Fruit fly (Drosophila melanogaster) whole organism, wandering third instar larva: ENCODE measurements around the gene Or67c.

Experiments used
- Abd-B ChIP-seq: fragments of >200 bp; optimal IDR thresholded peaks from 2 replicates; lab custom pipeline; 2017; ENCODE audit warnings: missing biosample characterization, missing genetic modification characterization
- CG32264 ChIP-seq: fragments of 200-800 bp; sonication (Bioruptor generic); optimal IDR thresholded peaks from 2 replicates; lab custom pipeline; 2016; ENCODE audit warnings: missing biosample characterization, missing genetic modification characterization
- CG9705 ChIP-seq: fragments of 200-800 bp; sonication (Bioruptor generic); optimal IDR thresholded peaks from 2 replicates; lab custom pipeline; 2018; ENCODE audit warnings: missing biosample characterization, mild to moderate bottlenecking, missing genetic modification characterization
- CrebA ChIP-seq: fragments of 200-800 bp; sonication (Bioruptor generic); optimal IDR thresholded peaks from 2 replicates; lab custom pipeline; 2016; ENCODE audit warnings: missing biosample characterization, mild to moderate bottlenecking, missing genetic modification characterization, borderline replicate concordance
- Dfd ChIP-seq: fragments of >200 bp; optimal IDR thresholded peaks from 2 replicates; lab custom pipeline; 2017; ENCODE audit warnings: missing biosample characterization, missing genetic modification characterization
- Dif ChIP-seq: fragments of 200-275, 200-300 bp; sonication (Bioruptor generic); optimal IDR thresholded peaks from 2 replicates; lab custom pipeline; 2018; ENCODE audit warnings: missing biosample characterization, missing genetic modification characterization; ENCODE audit not compliant: partially characterized antibody
- GATAd ChIP-seq: sonication (Bioruptor generic); optimal IDR thresholded peaks from 2 replicates; lab custom pipeline; 2016; ENCODE audit warnings: missing biosample characterization, missing genetic modification characterization
- HLH106 ChIP-seq: fragments of 200-800 bp; optimal IDR thresholded peaks from 3 replicates; lab custom pipeline; 2019; ENCODE audit warnings: missing biosample characterization, mild to moderate bottlenecking, missing genetic modification characterization, moderate library complexity
- Hnf4 ChIP-seq: fragments of 200-800 bp; sonication (Bioruptor generic); optimal IDR thresholded peaks from 2 replicates; lab custom pipeline; 2016; ENCODE audit warnings: missing biosample characterization, mild to moderate bottlenecking, missing genetic modification characterization
- Hr78 ChIP-seq: fragments of >200 bp; optimal IDR thresholded peaks from 2 replicates; lab custom pipeline; 2017; ENCODE audit warnings: missing biosample characterization, missing genetic modification characterization
- Hr83 ChIP-seq: fragments of 200-300 bp; sonication (Bioruptor generic); optimal IDR thresholded peaks from 2 replicates; lab custom pipeline; 2016; ENCODE audit warnings: missing biosample characterization, mild to moderate bottlenecking, missing genetic modification characterization, moderate library complexity; ENCODE audit not compliant: poor library complexity, severe bottlenecking
- Jra ChIP-seq: sonication (Bioruptor generic); optimal IDR thresholded peaks from 2 replicates; lab custom pipeline; 2016; ENCODE audit warnings: missing biosample characterization, missing genetic modification characterization
- Mio ChIP-seq: sonication (Bioruptor generic); optimal IDR thresholded peaks from 2 replicates; lab custom pipeline; 2016; ENCODE audit warnings: missing biosample characterization, missing genetic modification characterization
- Myc ChIP-seq: fragments of >200 bp; optimal IDR thresholded peaks from 2 replicates; lab custom pipeline; 2017
- N ChIP-seq: fragments of >200 bp; optimal IDR thresholded peaks from 2 replicates; lab custom pipeline; 2018; ENCODE audit warnings: missing biosample characterization, missing external identifiers, missing genetic modification characterization
- OdsH ChIP-seq: fragments of 200-800 bp; sonication (Bioruptor generic); optimal IDR thresholded peaks from 2 replicates; lab custom pipeline; 2016; ENCODE audit warnings: missing biosample characterization, mild to moderate bottlenecking, missing genetic modification characterization
- Rel ChIP-seq, 2 experiments: fragments of 200-800 bp; sonication (Bioruptor generic) in 1 of 2; optimal IDR thresholded peaks; 2 replicates in 1 of 2; 3 replicates in 1 of 2; lab custom pipeline; 2016 to 2019; ENCODE audit warnings: mild to moderate bottlenecking in 2 of 2, missing biosample characterization in 2 of 2, missing genetic modification characterization in 2 of 2, moderate library complexity in 1 of 2
- Vsx2 ChIP-seq: fragments of 200-300, 225-300 bp; sonication (Bioruptor generic); optimal IDR thresholded peaks from 2 replicates; lab custom pipeline; 2018; ENCODE audit warnings: missing biosample characterization, missing genetic modification characterization; ENCODE audit not compliant: partially characterized antibody
- brk ChIP-seq: fragments of 200-800 bp; sonication (Bioruptor generic); optimal IDR thresholded peaks from 2 replicates; lab custom pipeline; 2016; ENCODE audit warnings: missing biosample characterization, mild to moderate bottlenecking, missing genetic modification characterization
- dl ChIP-seq, 2 experiments: fragments of 175-275, 200-275 bp in 1 of 2; fragments of 200-275 bp in 1 of 2; sonication (Bioruptor generic); optimal IDR thresholded peaks; lab custom pipeline; 2018; ENCODE audit warnings: mild to moderate bottlenecking in 2 of 2, missing biosample characterization in 2 of 2, missing genetic modification characterization in 2 of 2, moderate library complexity in 2 of 2; ENCODE audit not compliant: partially characterized antibody in 2 of 2, insufficient read depth in 1 of 2
- dmrt93B ChIP-seq: fragments of 200-800 bp; sonication (Bioruptor generic); optimal IDR thresholded peaks from 2 replicates; lab custom pipeline; 2018; ENCODE audit warnings: missing biosample characterization, mild to moderate bottlenecking, missing genetic modification characterization
- dsf ChIP-seq: sonication (Bioruptor generic); optimal IDR thresholded peaks from 2 replicates; lab custom pipeline; 2016; ENCODE audit warnings: missing biosample characterization, missing genetic modification characterization, borderline replicate concordance
- ey ChIP-seq: fragments of 200-800 bp; sonication (Bioruptor generic); optimal IDR thresholded peaks from 2 replicates; lab custom pipeline; 2016; ENCODE audit warnings: missing biosample characterization, missing genetic modification characterization
- foxo ChIP-seq, 2 experiments: fragments of 200-800 bp; sonication (Bioruptor generic); optimal IDR thresholded peaks; 2 replicates in 1 of 2; 3 replicates in 1 of 2; lab custom pipeline; 2016 to 2017; ENCODE audit warnings: missing biosample characterization in 2 of 2, missing genetic modification characterization in 2 of 2
- h ChIP-seq: fragments of 200-800 bp; sonication (Bioruptor generic); optimal IDR thresholded peaks from 3 replicates; lab custom pipeline; 2016; ENCODE audit warnings: missing biosample characterization, mild to moderate bottlenecking, missing genetic modification characterization
- jim ChIP-seq: fragments of 175-275, 200-325 bp; sonication (Bioruptor generic); optimal IDR thresholded peaks from 2 replicates; lab custom pipeline; 2016; ENCODE audit warnings: missing biosample characterization, mild to moderate bottlenecking, missing genetic modification characterization
- lola ChIP-seq: fragments of >200 bp; optimal IDR thresholded peaks from 2 replicates; lab custom pipeline; 2017; ENCODE audit warnings: missing biosample characterization, missing genetic modification characterization
- pan ChIP-seq: fragments of >200 bp; optimal IDR thresholded peaks from 2 replicates; lab custom pipeline; 2017
- psq ChIP-seq: fragments of 200-800 bp; sonication (Bioruptor generic); optimal IDR thresholded peaks from 3 replicates; lab custom pipeline; 2017; ENCODE audit warnings: missing biosample characterization, mild to moderate bottlenecking, missing genetic modification characterization, moderate library complexity
- rgr ChIP-seq: fragments of 200-800 bp; sonication (Bioruptor generic); optimal IDR thresholded peaks from 3 replicates; lab custom pipeline; 2016; ENCODE audit warnings: missing biosample characterization, mild to moderate bottlenecking, missing genetic modification characterization
- sage ChIP-seq: fragments of 200-800 bp; sonication (Bioruptor generic); optimal IDR thresholded peaks from 2 replicates; lab custom pipeline; 2016; ENCODE audit warnings: missing biosample characterization, mild to moderate bottlenecking, missing genetic modification characterization
- sv ChIP-seq: fragments of 200-800 bp; sonication (Bioruptor generic); optimal IDR thresholded peaks from 3 replicates; lab custom pipeline; 2016; ENCODE audit warnings: missing biosample characterization, missing genetic modification characterization
- tai ChIP-seq: sonication (Bioruptor generic); optimal IDR thresholded peaks from 2 replicates; lab custom pipeline; 2016; ENCODE audit warnings: missing biosample characterization, missing genetic modification characterization
- usp ChIP-seq: fragments of >200 bp; optimal IDR thresholded peaks from 2 replicates; lab custom pipeline; 2017; ENCODE audit warnings: missing biosample characterization, missing genetic modification characterization

Or67c gene

dm6 chr3L:10225214-10225729, 19.2 kb downstream of the Or67c start, which contains the start of gene scramb1:
Gene scramb1, minus strand, starts transcription at chr3L:10225240.
- TF ChIP-seq foxo (GFP tag; optimal IDR thresholded peaks at IDR 0.05; lab: Kevin White, UChicago) (no peak), GATAd (no peak), Rel (GFP tag; optimal IDR thresholded peaks at IDR 0.05; lab: Kevin White, UChicago) (no peak), Rel (tag; optimal IDR thresholded peaks at IDR 0.05; lab: Kevin White, UChicago) (peak; percentile 54), sv (GFP tag; lab: Kevin White, UChicago) (no peak), Myc (lab: Kevin White, UChicago) (peak; percentile 21), jim (no peak), dl (GFP tag; optimal IDR thresholded peaks at IDR 0.05; lab: Kevin White, UChicago; ENCODE audit: insufficient read depth in 1 of 2, partially characterized antibody in 2 of 2) (no peak)
- TF ChIP-seq, all 38 proteins: peak for 2

dm6 chr3L:10224470-10225213, 19.9 kb downstream of the Or67c start:
- TF ChIP-seq Rel (GFP tag; optimal IDR thresholded peaks at IDR 0.05; lab: Kevin White, UChicago): no peak
- TF ChIP-seq Rel (tag; optimal IDR thresholded peaks at IDR 0.05; lab: Kevin White, UChicago): peak; percentile 85
- no peak for TF ChIP-seq Hr78 (GFP tag; lab: Kevin White, UChicago)
- TF ChIP-seq h (GFP tag; lab: Kevin White, UChicago): peak; percentile 20
- TF ChIP-seq, all 38 proteins: peak for 2

- no peak for TF ChIP-seq dsf (GFP tag; lab: Kevin White, UChicago)
- TF ChIP-seq CG9705: no peak
- TF ChIP-seq dl (GFP tag; optimal IDR thresholded peaks at IDR 0.05; lab: Kevin White, UChicago; ENCODE audit: insufficient read depth in 1 of 2, partially characterized antibody in 2 of 2): no peak
- TF ChIP-seq Rel (GFP tag; optimal IDR thresholded peaks at IDR 0.05; lab: Kevin White, UChicago): no peak
- TF ChIP-seq Rel (tag; optimal IDR thresholded peaks at IDR 0.05; lab: Kevin White, UChicago): no peak
- no peak for TF ChIP-seq lola (GFP tag; lab: Kevin White, UChicago)
- TF ChIP-seq Hr83: no peak
- TF ChIP-seq Hnf4 (GFP tag; lab: Kevin White, UChicago): peak; percentile 9
- no peak for TF ChIP-seq Vsx2 (GFP tag; lab: Kevin White, UChicago)
- TF ChIP-seq CrebA: peak; percentile 45
- TF ChIP-seq usp (GFP tag; lab: Kevin White, UChicago): no peak
- no peak for TF ChIP-seq Dif (GFP tag; lab: Kevin White, UChicago)
- TF ChIP-seq pan (lab: Kevin White, UChicago): no peak
- TF ChIP-seq HLH106 (tag; lab: Kevin White, UChicago): no peak
- no peak for TF ChIP-seq jim
- TF ChIP-seq psq (GFP tag; lab: Kevin White, UChicago): no peak
- TF ChIP-seq OdsH (GFP tag; lab: Kevin White, UChicago): no peak
- peak; percentile 8 for TF ChIP-seq tai (GFP tag; lab: Kevin White, UChicago)
- no peak for TF ChIP-seq foxo (GFP tag; optimal IDR thresholded peaks at IDR 0.05; lab: Kevin White, UChicago)
- no peak for TF ChIP-seq dmrt93B
- peak; percentile 23 for TF ChIP-seq h (GFP tag; lab: Kevin White, UChicago)
- no peak for TF ChIP-seq rgr
- no peak for TF ChIP-seq Jra (GFP tag; lab: Kevin White, UChicago)
- TF ChIP-seq brk: no peak
- TF ChIP-seq Abd-B (GFP tag; lab: Kevin White, UChicago): no peak
- no peak for TF ChIP-seq Dfd (GFP tag; lab: Kevin White, UChicago)
- no peak for TF ChIP-seq sage (GFP tag; lab: Kevin White, UChicago)
- TF ChIP-seq sv (GFP tag; lab: Kevin White, UChicago): no peak
- no peak for TF ChIP-seq N
- TF ChIP-seq Hr78 (GFP tag; lab: Kevin White, UChicago): no peak
- TF ChIP-seq Mio (GFP tag; lab: Kevin White, UChicago): no peak
Observed at dm6 chr3L:10223397-10223796, 21.1 kb downstream of the Or67c start.

- TF ChIP-seq dl (GFP tag; optimal IDR thresholded peaks at IDR 0.05; lab: Kevin White, UChicago; ENCODE audit: insufficient read depth in 1 of 2, partially characterized antibody in 2 of 2) (no peak), CG9705 (no peak), dsf (GFP tag; lab: Kevin White, UChicago) (no peak), dmrt93B (no peak), CrebA (no peak), psq (GFP tag; lab: Kevin White, UChicago) (no peak), CG32264 (GFP tag; lab: Kevin White, UChicago) (no peak), pan (lab: Kevin White, UChicago) (no peak), brk (no peak), N (no peak), ey (GFP tag; lab: Kevin White, UChicago) (no peak)
Observed at dm6 chr3L:10220064-10220463, 24.4 kb downstream of the Or67c start, which contains the start of gene CG32055. Gene CG32055, minus strand, starts transcription at chr3L:10220164.
